Worm (Caenorhabditis elegans): Measurements from ENCODE around the gene lips-1.
A peak's percentile ranks its signal among the peaks of the same experiment; 100 is the strongest.

Gene lips-1

DNA sequence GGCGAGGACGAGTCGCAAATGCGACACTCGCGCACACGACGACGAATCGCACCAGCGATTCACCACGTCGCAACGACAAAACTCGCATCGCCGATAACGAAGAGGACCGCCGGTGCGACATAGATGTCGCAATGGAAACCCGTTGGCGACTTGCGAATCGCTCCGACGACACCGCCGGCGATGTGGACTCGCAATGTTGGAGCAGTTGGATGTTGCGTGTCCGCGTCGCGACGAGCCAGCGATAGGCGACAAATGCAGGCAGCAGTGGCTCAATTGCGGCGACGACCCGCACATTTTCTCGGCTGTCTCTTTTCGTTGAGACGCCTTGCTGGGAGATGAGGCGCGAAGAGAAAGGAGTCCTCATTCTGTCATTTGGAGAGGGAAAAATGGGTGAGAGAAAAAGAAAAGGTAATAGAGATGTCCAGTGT is 40.4 kb upstream of the lips-1 start (continued):
- TF ChIP-seq F13H6.1 (tag; optimal IDR thresholded peaks at IDR 0.05) (peak; percentile 56), ceh-48 (tag; optimal IDR thresholded peaks at IDR 0.05) (peak; percentile 3), elt-4 (tag; optimal IDR thresholded peaks at IDR 0.05) (peak; percentile 24), hlh-8 (tag; optimal IDR thresholded peaks at IDR 0.05) (peak; percentile 24), ceh-6 (GFP tag; optimal IDR thresholded peaks at IDR 0.05) (peak; percentile 25), ama-1 (optimal IDR thresholded peaks at IDR 0.05) (no peak)

- peak; percentile 42 for TF ChIP-seq ceh-31 (tag; optimal IDR thresholded peaks at IDR 0.05)
- TF ChIP-seq tbx-2 (tag; optimal IDR thresholded peaks at IDR 0.05): peak; percentile 30
- no peak for TF ChIP-seq dve-1 (tag; optimal IDR thresholded peaks at IDR 0.05)
- peak; percentile 16 for TF ChIP-seq nfya-1 (tag; optimal IDR thresholded peaks at IDR 0.05)
- TF ChIP-seq ceh-48 (tag; optimal IDR thresholded peaks at IDR 0.05): peak; percentile 36
- TF ChIP-seq ref-2 (tag; optimal IDR thresholded peaks at IDR 0.05): peak; percentile 33
These were observed 38.2 kb upstream of the lips-1 start, which contains the start of the genes T18D3.9 and T18D3.1 for ce11 chrX:12454290-12454795. Gene T18D3.9, minus strand, starts transcription at chrX:12454457. Gene T18D3.1, plus strand, starts transcription at chrX:12454745.

DNA sequence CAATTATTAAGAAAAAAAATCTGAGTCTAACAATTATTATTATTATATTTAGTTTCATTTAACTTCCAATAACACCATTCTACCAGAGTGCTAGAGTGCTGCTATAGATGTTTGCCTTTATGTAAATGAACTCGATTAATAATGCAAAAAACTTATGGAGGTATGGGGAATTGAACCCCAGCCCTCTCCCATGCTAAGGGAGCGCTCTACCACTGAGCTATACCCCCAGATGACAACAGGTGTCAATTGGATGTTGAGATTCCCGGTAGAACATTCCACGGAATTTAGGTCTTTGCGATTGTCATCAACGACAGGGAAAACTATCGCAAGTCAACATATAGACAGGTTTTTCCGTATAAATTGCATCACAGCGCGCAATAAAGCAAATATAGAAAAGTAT is 34.5 kb upstream of the lips-1 start:
- no peak for TF ChIP-seq K09A11.1 (tag; optimal IDR thresholded peaks at IDR 0.05; ENCODE audit: insufficient read depth)
- peak; percentile 36 for TF ChIP-seq nhr-232 (tag; optimal IDR thresholded peaks at IDR 0.05)
- peak; percentile 43 for TF ChIP-seq tbx-2 (tag; optimal IDR thresholded peaks at IDR 0.05)
- no peak for TF ChIP-seq ahr-1 (tag; optimal IDR thresholded peaks at IDR 0.05)
- TF ChIP-seq ceh-2 (tag; optimal IDR thresholded peaks at IDR 0.05): no peak
- TF ChIP-seq unc-3 (GFP tag; conservative IDR thresholded peaks at IDR 0.05): peak; percentile 46; the same call in 1 of the 2 replicates
- TF ChIP-seq unc-3 (tag; optimal IDR thresholded peaks at IDR 0.05): peak; percentile 2
- peak; percentile 41 for TF ChIP-seq ttx-3 (tag; optimal IDR thresholded peaks at IDR 0.05)
- TF ChIP-seq C38D4.7 (GFP tag; optimal IDR thresholded peaks at IDR 0.05): peak; percentile 61
- TF ChIP-seq pha-2 (tag; optimal IDR thresholded peaks at IDR 0.05): peak; percentile 67
- no peak for TF ChIP-seq ceh-24 (tag; optimal IDR thresholded peaks at IDR 0.05)
- peak; percentile 50 for TF ChIP-seq unc-86 (tag; optimal IDR thresholded peaks at IDR 0.05)
- no peak for TF ChIP-seq ama-1 (optimal IDR thresholded peaks at IDR 0.05)
- TF ChIP-seq tbx-7 (tag; optimal IDR thresholded peaks at IDR 0.05): no peak
- TF ChIP-seq hlh-6 (tag; optimal IDR thresholded peaks at IDR 0.05): peak; percentile 39
- TF ChIP-seq hlh-13 (GFP tag; optimal IDR thresholded peaks at IDR 0.05): peak; percentile 46
- TF ChIP-seq lim-6 (tag; optimal IDR thresholded peaks at IDR 0.05): no peak
- no peak for TF ChIP-seq pag-3 (tag; optimal IDR thresholded peaks at IDR 0.05; ENCODE audit: borderline replicate concordance)
- TF ChIP-seq npax-4 (tag; optimal IDR thresholded peaks at IDR 0.05): no peak
- TF ChIP-seq nhr-11 (tag; optimal IDR thresholded peaks at IDR 0.05): no peak
- TF ChIP-seq madf-2 (tag; optimal IDR thresholded peaks at IDR 0.05): peak; percentile 78
- no peak for TF ChIP-seq ceh-18 (tag; optimal IDR thresholded peaks at IDR 0.05)
- TF ChIP-seq che-1 (tag; optimal IDR thresholded peaks at IDR 0.05): peak; percentile 70
- peak; percentile 45 for TF ChIP-seq ceh-14 (tag; optimal IDR thresholded peaks at IDR 0.05)
- no peak for TF ChIP-seq unc-55 (GFP tag; optimal IDR thresholded peaks at IDR 0.05)
- no peak for TF ChIP-seq ceh-22 (tag; optimal IDR thresholded peaks at IDR 0.05)
- peak; percentile 65 for TF ChIP-seq ceh-6 (GFP tag; optimal IDR thresholded peaks at IDR 0.05)
- peak; percentile 17 for TF ChIP-seq ceh-48 (tag; optimal IDR thresholded peaks at IDR 0.05)
- TF ChIP-seq C08G9.2 (tag; optimal IDR thresholded peaks at IDR 0.05): no peak
- peak; percentile 53 for TF ChIP-seq nfya-1 (tag; optimal IDR thresholded peaks at IDR 0.05)
- TF ChIP-seq ref-2 (tag; optimal IDR thresholded peaks at IDR 0.05): peak; percentile 47
- no peak for TF ChIP-seq mec-3 (tag; optimal IDR thresholded peaks at IDR 0.05; ENCODE audit: borderline replicate concordance)
- peak; percentile 40 for TF ChIP-seq T23F11.4 (GFP tag; optimal IDR thresholded peaks at IDR 0.05)
- TF ChIP-seq fkh-10 (GFP tag; optimal IDR thresholded peaks at IDR 0.05): no peak
- peak; percentile 4 for TF ChIP-seq odd-2 (tag; optimal IDR thresholded peaks at IDR 0.05)
- TF ChIP-seq unc-42 (tag; optimal IDR thresholded peaks at IDR 0.05): no peak
- no peak for TF ChIP-seq sox-2 (GFP tag; IDR thresholded peaks at IDR 0.05)
- TF ChIP-seq ceh-31 (tag; optimal IDR thresholded peaks at IDR 0.05): no peak
- TF ChIP-seq sdc-2 (tag; optimal IDR thresholded peaks at IDR 0.05): peak; percentile 52
- TF ChIP-seq rnt-1 (tag; optimal IDR thresholded peaks at IDR 0.05): no peak
- peak; percentile 50 for TF ChIP-seq sox-4 (tag; optimal IDR thresholded peaks at IDR 0.05)
- peak; percentile 44 for TF ChIP-seq elt-2 (tag; optimal IDR thresholded peaks at IDR 0.05)
- peak; percentile 10 for TF ChIP-seq hlh-15 (tag; optimal IDR thresholded peaks at IDR 0.05)
- TF ChIP-seq pat-9 (tag; optimal IDR thresholded peaks at IDR 0.05): peak; percentile 69

Measured in whole organism, late embryonic.